Worm (Caenorhabditis elegans): Measurements from ENCODE around the gene sel-8.

The sel-8 gene

DNA sequence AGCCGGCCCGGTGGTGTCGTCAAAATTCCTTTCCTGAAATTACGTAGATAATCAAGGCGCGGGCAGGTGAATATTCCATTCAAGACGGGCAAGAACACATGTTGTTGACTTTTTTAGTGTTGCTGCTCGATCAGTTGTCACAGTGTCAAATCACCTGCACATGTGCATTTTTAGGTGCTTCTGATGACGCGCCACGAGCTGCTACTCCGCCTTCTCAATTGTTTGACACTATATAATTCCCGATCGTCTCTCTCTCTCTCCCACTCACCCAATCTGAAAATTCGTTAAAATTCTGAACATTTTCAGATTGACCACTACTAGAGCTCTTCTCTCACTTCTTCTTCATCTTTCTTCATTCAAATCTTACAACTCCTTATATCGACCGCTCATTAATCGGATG lies 53.7 kb downstream of the sel-8 start, which contains the start of gene nhr-6:
nhr-6 (plus strand) TSS at position 301 of the 400 bp plus-strand sequence.
- no peak for TF ChIP-seq unc-62 (GFP tag; optimal IDR thresholded peaks at IDR 0.05)

DNA sequence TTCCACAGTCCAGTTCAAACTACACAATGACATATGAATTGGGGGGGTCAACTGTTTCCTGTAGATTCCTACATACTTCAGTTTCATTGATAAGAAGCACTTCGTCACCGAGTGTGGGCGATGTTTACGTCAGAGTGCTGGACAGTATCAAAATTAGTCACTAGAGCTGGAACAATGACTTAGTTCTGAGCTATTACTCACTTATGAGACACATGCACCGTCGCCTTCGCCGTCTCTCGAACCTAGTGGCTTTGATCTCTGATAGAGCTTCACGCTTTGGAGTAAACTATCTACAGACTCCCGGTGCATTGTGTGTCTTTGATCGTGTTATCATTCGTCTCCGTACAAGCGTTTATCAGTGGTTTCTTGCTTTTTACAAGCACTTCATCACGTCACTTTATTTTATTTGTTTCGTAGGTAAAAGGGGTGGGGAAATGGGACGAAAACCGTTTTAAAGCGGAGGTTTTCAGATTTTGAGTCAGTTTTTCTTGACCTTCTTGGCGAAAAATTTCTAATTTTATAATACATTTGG lies 55.5 kb downstream of the sel-8 start:
- TF ChIP-seq unc-62 (GFP tag; optimal IDR thresholded peaks at IDR 0.05): no peak

DNA sequence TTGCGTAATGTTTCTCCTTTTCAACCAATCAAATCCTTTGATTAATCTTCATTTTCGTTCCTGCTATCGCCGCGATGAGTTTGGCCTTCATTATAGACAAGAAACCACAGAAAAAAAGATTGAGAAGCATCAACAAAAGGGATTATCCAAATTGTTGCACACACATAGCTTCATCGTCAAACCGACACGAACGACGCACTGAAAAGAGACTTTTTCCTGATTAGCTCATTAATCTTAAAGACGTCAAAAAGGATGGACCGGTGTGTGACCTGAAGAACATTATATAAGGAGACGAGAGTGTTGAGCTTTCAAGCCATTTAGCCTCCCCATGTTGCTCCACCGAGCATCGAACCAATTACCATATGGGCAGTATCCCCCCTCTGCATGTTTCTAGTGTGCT lies 57.2 kb downstream of the sel-8 start:
- no peak for TF ChIP-seq unc-62 (GFP tag; optimal IDR thresholded peaks at IDR 0.05)

DNA sequence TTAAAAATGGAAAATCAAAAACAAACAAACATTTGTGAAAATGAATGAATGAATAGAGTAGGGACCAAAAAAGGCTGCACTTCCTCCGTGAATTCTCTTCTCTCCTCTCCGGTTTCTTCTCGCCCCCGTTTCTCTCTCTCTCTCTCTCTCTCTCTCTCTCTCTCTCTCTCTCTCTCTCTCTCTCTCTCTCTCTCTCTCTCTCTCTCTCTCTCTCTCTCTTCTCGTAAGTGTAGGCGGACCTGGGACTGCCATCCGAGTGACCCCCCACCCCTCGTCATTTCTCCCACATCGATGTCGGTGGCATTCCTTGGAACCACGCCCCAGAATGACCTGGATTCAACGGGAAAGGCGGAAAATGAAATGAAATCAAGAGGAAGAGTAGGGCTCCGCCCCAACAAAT lies 60.2 kb downstream of the sel-8 start:
- TF ChIP-seq unc-62 (GFP tag; optimal IDR thresholded peaks at IDR 0.05): no peak

DNA sequence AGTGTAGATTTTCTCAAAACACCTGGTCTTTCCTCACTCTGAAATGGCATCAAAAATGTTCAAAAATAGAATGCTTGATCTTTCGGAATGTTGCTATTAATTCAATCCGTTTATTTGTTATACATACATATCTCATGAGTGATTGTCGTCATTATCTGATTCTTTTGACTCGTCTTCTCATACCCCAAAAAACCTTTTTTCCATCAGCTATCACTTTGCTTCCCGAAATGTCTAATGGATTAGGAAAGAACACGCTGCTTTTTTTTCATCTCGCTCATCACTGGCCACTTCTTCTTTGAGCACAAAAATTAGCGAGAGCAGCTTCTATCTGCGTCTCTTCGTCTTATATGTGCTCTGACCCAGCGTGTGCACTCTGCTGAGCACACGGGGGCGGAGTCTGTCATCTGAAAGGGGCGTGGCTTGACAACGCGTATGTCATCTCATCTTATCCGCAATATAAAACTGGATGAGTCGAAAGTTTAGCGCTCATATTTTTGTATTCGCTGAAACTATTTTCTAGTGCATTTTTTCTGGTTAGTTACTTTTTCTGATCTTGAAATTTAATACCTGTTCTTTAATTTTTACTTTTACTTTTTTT lies 62.1 kb downstream of the sel-8 start:
- no peak for TF ChIP-seq unc-62 (GFP tag; optimal IDR thresholded peaks at IDR 0.05)

Data from whole organism, dauer.